Fruit fly (Drosophila melanogaster): ENCODE results near the gene X11Lbeta.

X11Lbeta gene

dm6 chrX:10757616-10758078 is 130.1 kb downstream of the X11Lbeta start, which contains the start of gene Rph (continued):
- TF ChIP-seq E2f1 (GFP tag; IDR thresholded peaks at IDR 0.05) (no peak), CG12744 (GFP tag; optimal IDR thresholded peaks at IDR 0.05) (no peak), dati (GFP tag; IDR thresholded peaks at IDR 0.05) (no peak), esg (GFP tag; conservative IDR thresholded peaks at IDR 0.05) (no peak), NC2α (GFP tag; optimal IDR thresholded peaks at IDR 0.05) (no peak), sim (GFP tag; IDR thresholded peaks at IDR 0.05) (no peak), CG8089 (GFP tag; optimal IDR thresholded peaks at IDR 0.05) (no peak), CG6854 (GFP tag; optimal IDR thresholded peaks at IDR 0.05) (no peak), Opbp (GFP tag; IDR thresholded peaks at IDR 0.05; ENCODE audit: partially characterized antibody) (no peak), CG10543 (GFP tag; optimal IDR thresholded peaks at IDR 0.05) (peak; percentile 52), CG31224 (GFP tag; IDR thresholded peaks at IDR 0.05) (no peak), ab (GFP tag; optimal IDR thresholded peaks at IDR 0.05) (no peak), psq (GFP tag; optimal IDR thresholded peaks at IDR 0.05) (no peak), PHDP (tag; optimal IDR thresholded peaks at IDR 0.05) (no peak), MTF-1 (GFP tag; optimal IDR thresholded peaks at IDR 0.05; ENCODE audit: borderline replicate concordance) (no peak), Nf-YB (GFP tag; optimal IDR thresholded peaks at IDR 0.05) (no peak), CG14860 (GFP tag; IDR thresholded peaks at IDR 0.05; ENCODE audit: partially characterized antibody) (no peak), exex (tag; optimal IDR thresholded peaks at IDR 0.05) (no peak), klu (GFP tag; IDR thresholded peaks at IDR 0.05) (no peak), MBD-R2 (GFP tag; IDR thresholded peaks at IDR 0.05) (no peak), otp (GFP tag; IDR thresholded peaks at IDR 0.05) (no peak), CrebB (tag; optimal IDR thresholded peaks at IDR 0.05) (no peak), Gsc (GFP tag; IDR thresholded peaks at IDR 0.05) (no peak), CG18599 (GFP tag; optimal IDR thresholded peaks at IDR 0.05) (peak; percentile 76), lab (GFP tag; optimal IDR thresholded peaks at IDR 0.05) (peak; percentile 55), vvl (GFP tag; IDR thresholded peaks at IDR 0.05) (no peak), Vsx1 (GFP tag; optimal IDR thresholded peaks at IDR 0.05) (no peak), CG10267 (tag; optimal IDR thresholded peaks at IDR 0.05) (no peak), CG3407 (GFP tag; optimal IDR thresholded peaks at IDR 0.05) (no peak), NFAT (GFP tag; IDR thresholded peaks at IDR 0.05) (no peak), CG12391 (tag; optimal IDR thresholded peaks at IDR 0.05) (no peak), twi (tag; optimal IDR thresholded peaks at IDR 0.05) (no peak), CG11695 (GFP tag; IDR thresholded peaks at IDR 0.05) (no peak), Scr (GFP tag; IDR thresholded peaks at IDR 0.05; ENCODE audit: partially characterized antibody) (peak; percentile 60), CG2889 (GFP tag; IDR thresholded peaks at IDR 0.05) (no peak), Deaf1 (tag; optimal IDR thresholded peaks at IDR 0.05) (peak; percentile 36), Taf1 (GFP tag; IDR thresholded peaks at IDR 0.05) (no peak), CG1603 (tag; optimal IDR thresholded peaks at IDR 0.05) (no peak), CG1233 (GFP tag; optimal IDR thresholded peaks at IDR 0.05) (no peak), YL-1 (GFP tag; optimal IDR thresholded peaks at IDR 0.05) (no peak), CG42726 (GFP tag; IDR thresholded peaks at IDR 0.05; ENCODE audit: partially characterized antibody) (no peak), Hey (tag; optimal IDR thresholded peaks at IDR 0.05) (no peak), Asciz (GFP tag; optimal IDR thresholded peaks at IDR 0.05) (no peak), NK7.1 (GFP tag; optimal IDR thresholded peaks at IDR 0.05) (no peak), Sry-β (GFP tag; optimal IDR thresholded peaks at IDR 0.05) (no peak), CG12236 (GFP tag; optimal IDR thresholded peaks at IDR 0.05) (no peak), ftz-f1 (GFP tag; optimal IDR thresholded peaks at IDR 0.05) (no peak), Hr51 (GFP tag; optimal IDR thresholded peaks at IDR 0.05) (no peak), CG17802 (tag; optimal IDR thresholded peaks at IDR 0.05) (no peak), CG6654 (GFP tag; optimal IDR thresholded peaks at IDR 0.05) (no peak), slou (GFP tag; optimal IDR thresholded peaks at IDR 0.05) (no peak)
